Fruit fly (Drosophila melanogaster): Measurements from ENCODE around the gene CG34140.

CG34140 gene

dm6 chr3L:211200-211599, 27.0 kb upstream of the CG34140 start, which contains the start of gene Prp4k (continued):
- no peak for TF ChIP-seq CG2116 (GFP tag; optimal IDR thresholded peaks at IDR 0.05)
- TF ChIP-seq phol (tag; optimal IDR thresholded peaks at IDR 0.05) = no peak
- no peak for TF ChIP-seq TFAM (GFP tag; optimal IDR thresholded peaks at IDR 0.05)
- TF ChIP-seq dan (GFP tag; IDR thresholded peaks at IDR 0.05) = no peak
- no peak for TF ChIP-seq CG11456 (GFP tag; IDR thresholded peaks at IDR 0.05)
- TF ChIP-seq eve (GFP tag; optimal IDR thresholded peaks at IDR 0.05) = no peak
- 0 out of 3 replicates have a peak, but pooled peaks have one; percentile 26 for TF ChIP-seq CG14860 (GFP tag; IDR thresholded peaks at IDR 0.05; ENCODE audit: partially characterized antibody)
- no peak for TF ChIP-seq HmgD (GFP tag; optimal IDR thresholded peaks at IDR 0.05)
- peak; percentile 4 for TF ChIP-seq CG30020 (tag; optimal IDR thresholded peaks at IDR 0.05)
- TF ChIP-seq Lim3 (GFP tag; IDR thresholded peaks at IDR 0.05) = no peak
- no peak for TF ChIP-seq HLH4C (GFP tag; IDR thresholded peaks at IDR 0.05; ENCODE audit: partially characterized antibody)
- no peak for TF ChIP-seq rib (GFP tag; IDR thresholded peaks at IDR 0.05)
- no peak for TF ChIP-seq CG8089 (GFP tag; optimal IDR thresholded peaks at IDR 0.05)
- TF ChIP-seq dmrt99B (tag; optimal IDR thresholded peaks at IDR 0.05) = no peak
- peak; percentile 11 for TF ChIP-seq BEAF-32 (GFP tag; optimal IDR thresholded peaks at IDR 0.05)
- TF ChIP-seq Dref (GFP tag; IDR thresholded peaks at IDR 0.05) = no peak
- TF ChIP-seq CG15011 (GFP tag; optimal IDR thresholded peaks at IDR 0.05) = no peak
- TF ChIP-seq en (GFP tag; optimal IDR thresholded peaks at IDR 0.05) = no peak
- no peak for TF ChIP-seq CG1233 (GFP tag; optimal IDR thresholded peaks at IDR 0.05)
- no peak for TF ChIP-seq CG10959 (GFP tag; IDR thresholded peaks at IDR 0.05)
- no peak for TF ChIP-seq grau (tag; optimal IDR thresholded peaks at IDR 0.05)
- TF ChIP-seq Chrac-16 (GFP tag; optimal IDR thresholded peaks at IDR 0.05) = no peak
- TF ChIP-seq salm (tag; optimal IDR thresholded peaks at IDR 0.05) = no peak
- TF ChIP-seq CG5180 (GFP tag; optimal IDR thresholded peaks at IDR 0.05) = no peak
- TF ChIP-seq CG2712 (tag; optimal IDR thresholded peaks at IDR 0.05) = no peak
- TF ChIP-seq crol (GFP tag; IDR thresholded peaks at IDR 0.05) = peak; percentile 42; the same call in 1 of the 2 replicates
- no peak for TF ChIP-seq CG2199 (GFP tag; IDR thresholded peaks at IDR 0.05)
- no peak for TF ChIP-seq Doc2 (GFP tag; IDR thresholded peaks at IDR 0.05)
- 0 out of 3 replicates have a peak, but pooled peaks have one; percentile 41 for TF ChIP-seq Opbp (GFP tag; IDR thresholded peaks at IDR 0.05; ENCODE audit: partially characterized antibody)
- no peak for TF ChIP-seq z (GFP tag; IDR thresholded peaks at IDR 0.05)
- TF ChIP-seq CG7839 (tag; optimal IDR thresholded peaks at IDR 0.05) = no peak
- peak; percentile 41 for TF ChIP-seq trem (tag; optimal IDR thresholded peaks at IDR 0.05)
- no peak for TF ChIP-seq tx (GFP tag; optimal IDR thresholded peaks at IDR 0.05)
- TF ChIP-seq CG7372 (GFP tag; IDR thresholded peaks at IDR 0.05) = no peak
- peak; percentile 19 for TF ChIP-seq CG17829 (tag; optimal IDR thresholded peaks at IDR 0.05)
- no peak for TF ChIP-seq hbn (GFP tag; IDR thresholded peaks at IDR 0.05; ENCODE audit: partially characterized antibody)
- no peak for TF ChIP-seq Drgx (GFP tag; IDR thresholded peaks at IDR 0.05)
- TF ChIP-seq CG15479 (GFP tag; optimal IDR thresholded peaks at IDR 0.05) = no peak
- TF ChIP-seq MBD-R2 (GFP tag; IDR thresholded peaks at IDR 0.05) = peak; percentile 61
- no peak for TF ChIP-seq CG9817 (tag; optimal IDR thresholded peaks at IDR 0.05)
- TF ChIP-seq sisA (GFP tag; IDR thresholded peaks at IDR 0.05) = no peak
- no peak for TF ChIP-seq CG33557 (GFP tag; optimal IDR thresholded peaks at IDR 0.05)
- TF ChIP-seq CG14014 (GFP tag; IDR thresholded peaks at IDR 0.05) = no peak
- TF ChIP-seq CG10565 (GFP tag; optimal IDR thresholded peaks at IDR 0.05) = no peak
- no peak for TF ChIP-seq luna (GFP tag; optimal IDR thresholded peaks at IDR 0.05)
- TF ChIP-seq CG4360 (GFP tag; IDR thresholded peaks at IDR 0.05) = no peak
- TF ChIP-seq CG12391 (tag; optimal IDR thresholded peaks at IDR 0.05) = no peak
- no peak for TF ChIP-seq ftz-f1 (GFP tag; optimal IDR thresholded peaks at IDR 0.05)
- TF ChIP-seq hth (optimal IDR thresholded peaks at IDR 0.05) = no peak
- no peak for TF ChIP-seq CG2120 (GFP tag; optimal IDR thresholded peaks at IDR 0.05)
- no peak for TF ChIP-seq bab2 (GFP tag; optimal IDR thresholded peaks at IDR 0.05)
- TF ChIP-seq repo (GFP tag; optimal IDR thresholded peaks at IDR 0.05) = no peak

Measured in whole organism, embryonic.